Worm (Caenorhabditis elegans): ENCODE measurements around the gene faah-1.

- TF ChIP-seq lin-13 (GFP tag; optimal IDR thresholded peaks at IDR 0.05) (no peak), lin-39 (tag; optimal IDR thresholded peaks at IDR 0.05) (no peak), F13H6.1 (tag; optimal IDR thresholded peaks at IDR 0.05) (no peak), fos-1 (tag; optimal IDR thresholded peaks at IDR 0.05) (no peak)
Observed at ce11 chrIV:8153163-8153562, 6.0 kb upstream of the faah-1 start.
